Fruit fly (Drosophila melanogaster): ENCODE data around the gene CG32457.

DNA sequence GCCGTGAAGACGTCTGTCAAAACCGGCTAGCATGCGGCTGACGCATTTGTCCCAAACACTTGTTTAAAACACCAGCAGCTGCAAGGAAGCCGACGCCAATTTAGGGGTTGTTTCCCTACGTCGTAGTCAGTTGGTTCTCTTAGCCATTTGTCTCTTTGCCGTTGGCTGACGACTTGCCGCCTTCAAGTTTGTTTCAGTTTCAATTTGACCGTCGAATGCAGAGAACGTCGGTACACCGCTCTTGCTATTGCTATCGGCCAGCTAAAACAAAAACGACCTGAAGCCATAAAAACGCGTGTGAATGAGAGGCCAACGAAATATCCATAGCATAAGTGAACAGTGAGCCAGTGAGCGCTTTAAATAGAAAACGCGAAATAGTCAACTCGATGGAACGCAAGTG is 10.7 kb downstream of the CG32457 start, which contains the start of gene nrm:
- no peak for TF ChIP-seq CG8478 (optimal IDR thresholded peaks at IDR 0.05)
- no peak for TF ChIP-seq CTCF (optimal IDR thresholded peaks at IDR 0.05)

Measured in S2 (cell line).